Worm (Caenorhabditis elegans) whole organism, L1 larva: Measurements from ENCODE around the gene let-4.

Experiments
- aly-2 ChIP-seq: fragments of 150-350 bp; optimal IDR thresholded peaks from 2 replicates; lab custom pipeline; 2014; ENCODE audit warnings: missing biosample characterization, missing genetic modification characterization
- ces-1 ChIP-seq: fragments of 150-350 bp; optimal IDR thresholded peaks from 2 replicates; lab custom pipeline; 2014; ENCODE audit warnings: missing biosample characterization, missing genetic modification reagents, missing genetic modification characterization
- egl-27 ChIP-seq, 2 experiments: fragments of 150-350 bp in 1 of 2; sonication (generic microtip); optimal IDR thresholded peaks; 3 replicates each; lab custom pipeline; 2017 to 2018; ENCODE audit warnings: missing biosample characterization in 2 of 2, missing genetic modification characterization in 2 of 2, missing genetic modification reagents in 2 of 2
- elt-3 ChIP-seq, 6 experiments: fragments of 150-350 bp in 1 of 6; sonication (generic microtip); optimal IDR thresholded peaks; 2 replicates each; lab custom pipeline; 2017 to 2018; ENCODE audit warnings: missing biosample characterization in 6 of 6, missing genetic modification characterization in 6 of 6, inconsistent platforms in 1 of 6
- irx-1 ChIP-seq: sonication (generic microtip); optimal IDR thresholded peaks from 2 replicates; lab custom pipeline; 2016; ENCODE audit warnings: missing genetic modification characterization, missing compliant biosample characterization
- nhr-28 ChIP-seq: fragments of 150-350 bp; optimal IDR thresholded peaks from 2 replicates; lab custom pipeline; 2014; ENCODE audit warnings: missing biosample characterization, missing genetic modification characterization
- unc-130 ChIP-seq: fragments of 150-350 bp; optimal IDR thresholded peaks from 2 replicates; lab custom pipeline; 2017; ENCODE audit warnings: missing biosample characterization, missing genetic modification characterization, inconsistent platforms
- unc-62 ChIP-seq: fragments of 150-350 bp; optimal IDR thresholded peaks from 2 replicates; lab custom pipeline; 2014; ENCODE audit warnings: missing biosample characterization, missing genetic modification reagents, missing genetic modification characterization

- TF ChIP-seq unc-130 (tag; lab: Kevin White, UChicago) = no peak
- no peak for TF ChIP-seq unc-62 (GFP tag; lab: Kevin White, UChicago)
- no peak for TF ChIP-seq egl-27 (tag; optimal IDR thresholded peaks at IDR 0.05; lab: Kevin White, UChicago)
- TF ChIP-seq nhr-28 = no peak
- no peak for TF ChIP-seq ces-1 (GFP tag; lab: Kevin White, UChicago)
- TF ChIP-seq elt-3 (tag; optimal IDR thresholded peaks at IDR 0.05; lab: Kevin White, UChicago) = no peak
- TF ChIP-seq irx-1 (tag; lab: Kevin White, UChicago) = no peak
- TF ChIP-seq aly-2 (tag; lab: Kevin White, UChicago) = no peak
Observed at ce11 chrX:14565245-14565644, 12.5 kb upstream of the let-4 start.
